Fruit fly (Drosophila melanogaster) Kc167 (cell line): ENCODE data around the gene Polr2A.

ENCODE experiments used
- Myc ChIP-seq: fragments of >200 bp; optimal IDR thresholded peaks from 2 replicates; lab custom pipeline; 2017; ENCODE audit warnings: missing external identifiers
- h ChIP-seq: fragments of >200 bp; optimal IDR thresholded peaks from 3 replicates; lab custom pipeline; 2018; ENCODE audit warnings: missing external identifiers
- ttk ChIP-seq: sonication (Bioruptor generic); optimal IDR thresholded peaks from 2 replicates; lab custom pipeline; 2017; ENCODE audit warnings: missing external identifiers

- no peak for TF ChIP-seq h (lab: Kevin White, UChicago)
- TF ChIP-seq ttk (lab: Kevin White, UChicago): no peak
- no peak for TF ChIP-seq Myc
Observed at dm6 chrX:11518435-11518834, 51.7 kb downstream of the Polr2A start.
